Fruit fly (Drosophila melanogaster): ENCODE results near the gene Itgbn.

Itgbn gene

DNA sequence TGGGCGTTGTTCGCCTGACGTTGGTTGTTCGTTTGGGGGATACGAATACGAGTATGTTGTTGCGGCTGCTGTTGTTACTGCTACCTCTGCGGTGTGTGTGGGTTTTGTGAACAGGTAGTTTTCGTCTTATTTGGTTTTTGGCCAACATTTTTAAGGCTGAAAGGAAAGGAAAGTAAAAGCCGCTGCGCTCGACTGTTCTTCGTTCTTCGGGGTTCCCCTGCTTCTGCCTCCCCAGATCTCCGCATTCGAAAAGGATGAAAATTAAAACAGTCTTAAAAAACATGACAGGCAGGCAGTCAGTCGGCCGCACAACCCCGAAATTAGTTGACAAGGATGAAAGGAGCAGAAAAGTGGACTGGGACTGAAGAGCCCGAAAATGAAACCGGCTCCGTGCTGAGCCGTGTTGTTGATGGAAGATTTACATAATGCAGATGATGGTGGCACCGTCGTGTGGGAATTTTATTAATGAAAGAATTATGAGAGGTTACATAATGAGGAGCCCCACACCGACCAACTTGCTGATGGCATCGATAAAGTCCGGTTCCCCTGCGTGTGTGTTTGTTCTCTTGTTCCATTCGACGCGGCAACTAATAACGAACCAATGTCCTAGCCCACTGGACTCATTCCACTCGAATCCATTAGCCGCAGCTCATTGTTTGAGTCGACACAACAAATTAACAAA is 28.7 kb upstream of the Itgbn start:
- TF ChIP-seq EcR (GFP tag; optimal IDR thresholded peaks at IDR 0.05) (no peak), CG8478 (optimal IDR thresholded peaks at IDR 0.05) (no peak), usp (GFP tag; optimal IDR thresholded peaks at IDR 0.05) (no peak), psq (optimal IDR thresholded peaks at IDR 0.05) (no peak), pan (optimal IDR thresholded peaks at IDR 0.05) (no peak), Dll (optimal IDR thresholded peaks at IDR 0.05) (no peak)

DNA sequence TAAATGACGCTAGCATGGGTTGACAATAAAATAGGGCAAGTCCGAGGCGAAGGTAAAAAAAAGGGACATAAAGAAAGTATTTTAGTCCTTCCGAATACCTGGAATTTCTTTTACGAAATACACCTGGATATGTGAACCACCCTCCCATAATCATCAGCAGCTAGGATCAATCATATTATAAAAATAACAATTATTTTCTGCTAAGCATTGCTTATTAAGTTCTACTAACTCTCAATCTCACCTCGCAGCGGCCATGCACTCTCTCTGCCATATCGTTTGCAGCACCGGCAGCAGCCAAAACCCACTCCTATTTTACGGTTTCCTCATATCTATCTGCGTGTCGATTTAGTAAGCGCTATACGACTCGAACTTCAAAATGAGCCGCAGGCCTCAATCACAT is 26.2 kb upstream of the Itgbn start:
- TF ChIP-seq psq (optimal IDR thresholded peaks at IDR 0.05): no peak
- TF ChIP-seq EcR (GFP tag; optimal IDR thresholded peaks at IDR 0.05): no peak
- TF ChIP-seq CG8478 (optimal IDR thresholded peaks at IDR 0.05): no peak
- no peak for TF ChIP-seq pan (optimal IDR thresholded peaks at IDR 0.05)
- TF ChIP-seq usp (GFP tag; optimal IDR thresholded peaks at IDR 0.05): no peak
- no peak for TF ChIP-seq Dll (optimal IDR thresholded peaks at IDR 0.05)

DNA sequence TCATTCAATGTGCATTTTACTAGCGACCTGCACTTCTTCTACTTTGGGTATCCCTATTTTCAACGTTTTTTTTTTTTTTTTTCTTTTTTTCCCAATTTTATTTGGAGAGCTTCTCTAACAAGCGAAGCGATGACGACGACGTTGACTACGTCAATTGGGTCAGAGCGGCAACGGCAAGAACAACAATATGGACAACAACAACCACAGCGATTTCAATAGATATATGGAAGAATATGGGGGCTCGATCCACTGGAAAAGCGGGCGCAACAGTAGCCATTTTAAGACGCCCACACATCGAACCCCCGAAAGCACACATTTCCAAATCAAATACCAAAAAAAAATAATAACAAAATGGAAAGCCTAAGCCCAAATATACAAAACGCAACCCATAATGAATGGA is 23.7 kb upstream of the Itgbn start:
- TF ChIP-seq Dll (optimal IDR thresholded peaks at IDR 0.05) (no peak), EcR (GFP tag; optimal IDR thresholded peaks at IDR 0.05) (no peak), CG8478 (optimal IDR thresholded peaks at IDR 0.05) (no peak), pan (optimal IDR thresholded peaks at IDR 0.05) (no peak), psq (optimal IDR thresholded peaks at IDR 0.05) (no peak), usp (GFP tag; optimal IDR thresholded peaks at IDR 0.05) (no peak)

DNA sequence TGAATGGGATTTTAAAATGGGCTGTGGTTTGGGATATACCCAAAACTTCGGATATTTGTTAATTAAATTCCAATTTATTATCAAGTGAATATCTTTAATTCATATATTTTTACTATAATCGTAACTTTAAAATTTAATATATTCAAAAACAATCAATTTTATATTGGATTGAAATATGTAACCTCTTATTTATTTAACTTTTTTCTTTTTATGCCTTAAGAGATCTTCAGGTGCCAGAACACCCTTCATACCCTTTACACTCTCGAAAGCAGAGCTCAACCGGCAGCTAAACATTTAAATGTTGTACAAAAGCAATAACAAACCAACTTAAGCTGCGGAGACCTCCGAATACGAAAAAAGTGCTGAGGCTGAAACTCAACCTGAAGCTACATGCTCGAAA is 23.1 kb upstream of the Itgbn start:
- no peak for TF ChIP-seq usp (GFP tag; optimal IDR thresholded peaks at IDR 0.05)
- TF ChIP-seq EcR (GFP tag; optimal IDR thresholded peaks at IDR 0.05): no peak

DNA sequence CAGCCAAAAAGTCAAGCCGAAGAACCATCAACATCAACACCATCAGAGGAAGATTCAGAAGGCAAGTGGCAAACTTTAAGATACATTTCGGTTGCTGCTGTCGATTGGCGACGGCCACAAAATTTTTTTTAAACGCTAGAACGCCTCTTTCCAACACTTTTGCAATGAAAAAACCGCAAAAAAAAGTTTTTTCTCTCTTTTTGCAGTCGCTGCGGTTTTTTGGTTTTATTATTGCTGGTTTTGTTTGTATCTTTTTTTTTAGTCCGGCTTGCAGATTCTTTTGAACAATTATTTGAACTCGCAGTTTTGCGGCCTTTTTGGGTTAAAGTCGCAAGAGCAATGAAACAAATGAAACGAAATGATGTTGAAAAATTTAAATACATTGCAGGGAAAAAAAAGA is 22.6 kb upstream of the Itgbn start:
- TF ChIP-seq Dll (optimal IDR thresholded peaks at IDR 0.05) (no peak), CG8478 (optimal IDR thresholded peaks at IDR 0.05) (no peak), EcR (GFP tag; optimal IDR thresholded peaks at IDR 0.05) (no peak), usp (GFP tag; optimal IDR thresholded peaks at IDR 0.05) (no peak), pan (optimal IDR thresholded peaks at IDR 0.05) (no peak)

DNA sequence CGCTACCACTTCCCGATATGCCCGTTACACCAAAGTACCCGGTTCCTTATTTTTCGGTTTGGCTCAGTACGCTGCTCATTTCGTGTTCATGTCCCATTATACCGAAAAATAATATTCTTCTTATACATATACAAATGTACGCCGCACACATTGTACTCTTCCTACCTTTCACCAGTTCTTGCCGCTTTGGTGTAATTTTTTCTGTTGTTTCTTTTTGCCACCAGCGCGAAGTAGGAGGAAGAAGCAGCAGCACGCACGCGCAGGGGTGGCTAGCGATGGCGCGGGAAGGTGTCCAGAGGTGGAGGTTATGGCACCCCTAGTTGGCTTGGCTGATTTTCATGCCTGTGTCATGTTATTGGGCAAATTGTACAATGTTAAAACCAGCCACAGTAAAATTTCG is 19.5 kb upstream of the Itgbn start:
- TF ChIP-seq Dll (optimal IDR thresholded peaks at IDR 0.05): no peak

DNA sequence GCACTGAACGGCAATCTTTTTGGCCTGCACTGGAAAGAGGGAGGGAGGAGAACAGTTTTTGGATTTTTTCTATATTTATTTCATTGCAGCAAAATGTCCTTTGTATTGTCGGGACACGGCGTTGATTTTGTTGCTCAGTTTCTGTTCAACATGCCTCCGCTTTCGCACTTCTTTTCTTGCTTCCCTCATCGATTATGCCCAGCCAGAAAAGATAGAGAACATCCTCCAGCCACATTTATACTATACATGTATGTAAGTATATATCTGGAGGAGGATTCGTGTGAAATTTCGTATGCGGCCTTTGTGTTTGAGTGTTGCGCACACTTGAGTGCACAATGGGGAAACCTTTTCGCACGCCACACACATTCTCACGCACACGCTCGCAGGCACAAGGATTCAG is 18.4 kb upstream of the Itgbn start:
- TF ChIP-seq Dll (optimal IDR thresholded peaks at IDR 0.05) (no peak), usp (GFP tag; optimal IDR thresholded peaks at IDR 0.05) (no peak), EcR (GFP tag; optimal IDR thresholded peaks at IDR 0.05) (no peak), psq (optimal IDR thresholded peaks at IDR 0.05) (no peak), pan (optimal IDR thresholded peaks at IDR 0.05) (no peak), CG8478 (optimal IDR thresholded peaks at IDR 0.05) (no peak)

DNA sequence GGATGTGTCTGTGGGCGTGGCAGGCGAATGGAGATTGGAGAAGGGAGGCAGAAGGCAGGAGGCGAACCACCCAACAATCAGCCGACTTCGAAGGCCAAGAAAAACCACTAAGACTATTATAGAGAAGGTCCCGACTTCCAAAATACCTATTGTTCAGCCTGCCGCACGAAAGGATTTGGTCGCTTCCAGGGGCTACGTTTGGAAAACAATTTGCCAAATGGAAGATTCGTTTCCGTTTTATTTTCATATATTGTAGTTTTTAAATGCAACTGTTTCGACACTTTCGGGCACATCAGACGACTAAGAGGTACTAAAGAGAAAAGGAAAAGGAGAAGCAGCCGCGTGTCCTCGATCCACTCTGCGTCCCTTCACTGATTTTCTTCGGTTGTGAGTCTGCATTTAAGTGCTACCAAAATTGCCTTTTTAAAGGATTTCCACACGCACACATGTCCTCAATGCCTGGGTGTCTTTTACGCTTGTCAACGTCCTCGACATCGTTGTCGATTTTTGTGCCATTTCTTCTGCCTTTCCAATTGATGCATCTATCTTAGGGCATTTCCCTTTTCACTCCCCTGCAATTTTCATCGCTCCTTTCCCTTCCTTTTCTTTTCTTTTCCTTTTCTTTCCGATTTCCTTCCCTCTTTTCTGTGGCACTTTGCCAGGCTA is 17.0 kb upstream of the Itgbn start:
- TF ChIP-seq Dll (optimal IDR thresholded peaks at IDR 0.05) (no peak), psq (optimal IDR thresholded peaks at IDR 0.05) (no peak), EcR (GFP tag; optimal IDR thresholded peaks at IDR 0.05) (no peak), pan (optimal IDR thresholded peaks at IDR 0.05) (no peak), CG8478 (optimal IDR thresholded peaks at IDR 0.05) (no peak), usp (GFP tag; optimal IDR thresholded peaks at IDR 0.05) (no peak)

DNA sequence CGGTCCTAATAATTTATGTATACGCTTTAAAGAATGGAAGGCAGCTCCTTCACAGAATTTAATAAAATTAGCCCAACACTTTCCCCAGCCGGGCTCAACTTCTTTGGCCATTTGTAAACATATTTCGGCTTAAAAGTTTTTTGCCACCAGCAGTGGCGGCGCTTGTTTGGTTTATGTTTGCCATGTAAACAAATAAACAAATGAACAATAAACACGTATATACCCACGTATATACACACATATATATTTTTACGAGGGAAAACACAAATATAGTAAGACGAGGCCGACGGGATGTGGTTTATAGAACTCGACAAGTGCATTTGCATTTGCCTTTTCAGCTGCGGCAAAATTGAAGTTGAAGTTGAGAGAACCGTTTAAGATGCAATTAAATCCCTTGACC is 15.1 kb upstream of the Itgbn start:
- TF ChIP-seq pan (optimal IDR thresholded peaks at IDR 0.05) (no peak), psq (optimal IDR thresholded peaks at IDR 0.05) (no peak), Dll (optimal IDR thresholded peaks at IDR 0.05) (no peak), usp (GFP tag; optimal IDR thresholded peaks at IDR 0.05) (no peak), EcR (GFP tag; optimal IDR thresholded peaks at IDR 0.05) (no peak), CG8478 (optimal IDR thresholded peaks at IDR 0.05) (no peak)

DNA sequence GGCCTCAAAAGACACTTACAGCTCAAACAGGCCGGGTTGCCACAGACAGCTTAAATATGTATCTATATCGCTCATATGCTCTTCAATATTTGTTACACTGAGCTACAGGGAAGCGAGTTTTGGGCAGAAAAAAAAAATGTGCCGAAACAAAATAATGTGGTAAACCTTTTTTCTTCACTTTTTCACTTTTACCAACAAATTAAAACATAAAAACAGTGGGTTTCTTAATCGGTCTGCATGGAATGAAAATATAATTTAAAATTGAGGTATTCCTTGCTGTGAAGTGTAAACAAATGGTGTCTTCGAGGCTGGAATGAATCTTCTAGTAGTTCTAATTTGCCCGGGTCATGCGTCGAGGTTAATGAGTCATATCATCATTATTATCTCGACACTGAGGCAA is 14.1 kb upstream of the Itgbn start:
- TF ChIP-seq psq (optimal IDR thresholded peaks at IDR 0.05) (no peak), Dll (optimal IDR thresholded peaks at IDR 0.05) (no peak), EcR (GFP tag; optimal IDR thresholded peaks at IDR 0.05) (no peak), CG8478 (optimal IDR thresholded peaks at IDR 0.05) (no peak), usp (GFP tag; optimal IDR thresholded peaks at IDR 0.05) (no peak), pan (optimal IDR thresholded peaks at IDR 0.05) (no peak)

DNA sequence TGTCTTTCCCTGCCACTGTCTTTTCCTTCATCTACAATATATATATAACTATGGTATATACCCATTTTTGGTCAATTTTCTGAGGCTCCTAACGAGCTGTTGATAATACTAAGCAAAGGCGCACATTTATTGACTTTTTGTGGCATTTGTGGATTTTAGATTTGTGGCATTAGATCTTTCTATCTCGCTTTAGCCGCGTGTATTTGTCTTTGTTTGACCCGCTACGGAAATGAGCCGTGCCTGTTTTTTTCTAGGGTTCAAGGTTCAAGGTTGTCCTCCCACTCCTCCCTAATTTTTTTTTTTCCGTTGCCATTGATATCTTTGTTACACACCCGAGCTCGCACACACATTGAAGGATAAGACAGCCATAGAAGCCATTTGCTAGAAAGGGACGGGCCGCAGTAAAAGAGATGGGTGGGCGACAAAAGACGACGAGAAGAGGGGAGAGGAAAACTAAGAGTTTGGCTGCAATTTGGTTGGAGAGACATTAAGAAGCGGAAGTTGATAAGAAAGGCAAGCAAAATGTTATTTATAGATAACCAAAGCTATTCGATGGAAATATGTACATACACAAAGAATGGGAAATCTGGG is 13.2 kb upstream of the Itgbn start:
- TF ChIP-seq psq (optimal IDR thresholded peaks at IDR 0.05) (no peak), Dll (optimal IDR thresholded peaks at IDR 0.05) (no peak), pan (optimal IDR thresholded peaks at IDR 0.05) (no peak)

DNA sequence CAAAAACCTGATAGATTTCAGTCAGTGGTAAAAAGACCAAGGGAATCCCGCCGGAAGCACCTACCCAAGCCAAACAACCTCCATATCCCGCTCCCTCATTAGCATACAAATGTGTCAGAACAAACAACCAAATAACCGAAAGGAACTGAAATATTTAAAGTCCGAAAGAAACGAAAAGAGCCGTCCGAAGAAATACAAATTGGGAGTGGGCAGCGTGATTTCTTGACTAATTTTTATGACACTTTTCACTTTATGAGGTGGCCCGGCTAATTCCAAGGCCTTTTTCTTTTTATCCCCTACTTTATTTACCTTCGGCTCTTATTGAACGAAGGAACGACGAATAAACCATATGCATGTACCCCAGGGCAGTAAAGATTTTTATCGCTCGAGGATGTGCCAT is 12.1 kb upstream of the Itgbn start:
- TF ChIP-seq Dll (optimal IDR thresholded peaks at IDR 0.05): no peak
- TF ChIP-seq pan (optimal IDR thresholded peaks at IDR 0.05): no peak
- no peak for TF ChIP-seq EcR (GFP tag; optimal IDR thresholded peaks at IDR 0.05)
- TF ChIP-seq CG8478 (optimal IDR thresholded peaks at IDR 0.05): no peak
- no peak for TF ChIP-seq usp (GFP tag; optimal IDR thresholded peaks at IDR 0.05)
- no peak for TF ChIP-seq psq (optimal IDR thresholded peaks at IDR 0.05)

All from whole organism.